Worm (Caenorhabditis elegans) whole organism, young adult: Measurements from ENCODE around the gene Y66C5A.2.

Source experiments
- attf-3 ChIP-seq: fragments of 200-800 bp; sonication (Bioruptor generic); conservative IDR thresholded peaks from 2 replicates; pipeline ENCODE4 v1.3.6; 2022; ENCODE audit warnings: missing genetic modification reagents, missing genetic modification characterization, missing compliant biosample characterization
- attf-5 ChIP-seq: fragments of 200-800 bp; sonication (Bioruptor generic); optimal IDR thresholded peaks from 2 replicates; lab custom pipeline; 2018; ENCODE audit warnings: mild to moderate bottlenecking, missing genetic modification characterization, missing compliant biosample characterization
- snpc-1.3 ChIP-seq: sonication (generic microtip); optimal IDR thresholded peaks from 2 replicates; lab custom pipeline; 2017; ENCODE audit warnings: missing genetic modification characterization, mild to moderate bottlenecking, missing compliant biosample characterization, antibody characterized with exemption, moderate library complexity, missing genotype, missing genetic modification reagents; ENCODE audit not compliant: insufficient read depth
- unc-62 ChIP-seq: fragments of 150-350 bp; optimal IDR thresholded peaks from 2 replicates; lab custom pipeline; 2014; ENCODE audit warnings: missing biosample characterization, missing genetic modification reagents, missing genetic modification characterization
- zfh-2 ChIP-seq: fragments of 200-800 bp; sonication (Bioruptor generic); conservative IDR thresholded peaks from 2 replicates; pipeline ENCODE4 v1.3.6; 2022; ENCODE audit warnings: missing genetic modification reagents, missing genetic modification characterization, missing compliant biosample characterization

- no peak for TF ChIP-seq attf-3
- TF ChIP-seq snpc-1.3 (tag; lab: Kevin White, UChicago): no peak
- TF ChIP-seq attf-5 (GFP tag; lab: Kevin White, UChicago): no peak
- no peak for TF ChIP-seq zfh-2 (GFP tag; lab: Robert Waterston, UW)
- no peak for TF ChIP-seq unc-62 (GFP tag; lab: Kevin White, UChicago)
Measured at ce11 chrX:14447910-14448309, 12.6 kb upstream of the Y66C5A.2 start, which contains the start of gene jmjd-3.2.
